Fruit fly (Drosophila melanogaster): Measurements from ENCODE around the gene CG7218.

CG7218 gene

dm6 chr3R:18196991-18197801 lies 33.0 kb upstream of the CG7218 start (continued):
- no peak for TF ChIP-seq al (GFP tag; IDR thresholded peaks at IDR 0.05)
- TF ChIP-seq mam (GFP tag; optimal IDR thresholded peaks at IDR 0.05) = peak; percentile 22
- TF ChIP-seq dmrt99B (tag; optimal IDR thresholded peaks at IDR 0.05) = peak; percentile 74
- no peak for TF ChIP-seq nerfin-2 (GFP tag; IDR thresholded peaks at IDR 0.05; ENCODE audit: partially characterized antibody)
- peak; percentile 26 for TF ChIP-seq CG3407 (GFP tag; optimal IDR thresholded peaks at IDR 0.05)
- no peak for TF ChIP-seq tgo (GFP tag; IDR thresholded peaks at IDR 0.05)
- peak; percentile 3 for TF ChIP-seq pzg (GFP tag; optimal IDR thresholded peaks at IDR 0.05)
- TF ChIP-seq chif (GFP tag; optimal IDR thresholded peaks at IDR 0.05) = peak in 1 of 2 experiments; percentile 36
- TF ChIP-seq CG1832 (GFP tag; optimal IDR thresholded peaks at IDR 0.05) = peak; percentile 65
- peak; percentile 52 for TF ChIP-seq D19A (tag; optimal IDR thresholded peaks at IDR 0.05)
- no peak for TF ChIP-seq peb (GFP tag; IDR thresholded peaks at IDR 0.05)
- TF ChIP-seq C15 (GFP tag; IDR thresholded peaks at IDR 0.05) = no peak

- TF ChIP-seq psq (GFP tag; optimal IDR thresholded peaks at IDR 0.05) (peak; percentile 70), CG13287 (GFP tag; IDR thresholded peaks at IDR 0.05; ENCODE audit: partially characterized antibody) (no peak), Dek (tag; optimal IDR thresholded peaks at IDR 0.05) (peak; percentile 6), HHEX (GFP tag; optimal IDR thresholded peaks at IDR 0.05) (no peak), dpn (GFP tag; optimal IDR thresholded peaks at IDR 0.05) (no peak), caup (GFP tag; optimal IDR thresholded peaks at IDR 0.05; ENCODE audit: severe bottlenecking) (no peak), pros (GFP tag; optimal IDR thresholded peaks at IDR 0.05) (peak; percentile 88), Vsx1 (GFP tag; optimal IDR thresholded peaks at IDR 0.05) (peak; percentile 63), CG4854 (GFP tag; optimal IDR thresholded peaks at IDR 0.05) (no peak), CG17612 (GFP tag; IDR thresholded peaks at IDR 0.05) (no peak), CG1233 (GFP tag; optimal IDR thresholded peaks at IDR 0.05) (no peak)
Observed at dm6 chr3R:18196622-18196990, 32.4 kb upstream of the CG7218 start.

- no peak for TF ChIP-seq CG17328 (GFP tag; IDR thresholded peaks at IDR 0.05)
- TF ChIP-seq Med (GFP tag) = peak; percentile 42
Observed at dm6 chr3R:18195295-18195694, 31.1 kb upstream of the CG7218 start.

- no peak for TF ChIP-seq h (optimal IDR thresholded peaks at IDR 0.05)
- peak; percentile 7; the same call in 1 of the 2 replicates for TF ChIP-seq amos (GFP tag; IDR thresholded peaks at IDR 0.05; ENCODE audit: partially characterized antibody)
- peak; percentile 32 for TF ChIP-seq Med (GFP tag)
- TF ChIP-seq z (GFP tag; IDR thresholded peaks at IDR 0.05) = 0 out of 3 replicates have a peak, but pooled peaks have one; percentile 6
Observed at dm6 chr3R:18191867-18192266, 27.7 kb upstream of the CG7218 start, which contains the start of gene CG14313. Gene CG14313, minus strand, starts transcription at chr3R:18191967.

- TF ChIP-seq CG1647 (GFP tag; optimal IDR thresholded peaks at IDR 0.05) = peak; percentile 62
- TF ChIP-seq sqz (GFP tag; optimal IDR thresholded peaks at IDR 0.05) = no peak
- peak; percentile 18 for TF ChIP-seq repo (GFP tag; optimal IDR thresholded peaks at IDR 0.05)
- TF ChIP-seq CG2129 (GFP tag; IDR thresholded peaks at IDR 0.05; ENCODE audit: partially characterized antibody) = no peak
- peak; percentile 92 for TF ChIP-seq CG10209 (GFP tag; optimal IDR thresholded peaks at IDR 0.05)
- TF ChIP-seq CG3163 (GFP tag; optimal IDR thresholded peaks at IDR 0.05) = peak; percentile 41
- peak; percentile 69 for TF ChIP-seq CG7928 (GFP tag; optimal IDR thresholded peaks at IDR 0.05)
- TF ChIP-seq Jarid2 (GFP tag; optimal IDR thresholded peaks at IDR 0.05) = peak; percentile 48
- TF ChIP-seq Xbp1 (GFP tag; optimal IDR thresholded peaks at IDR 0.05) = peak; percentile 94
- TF ChIP-seq ara (GFP tag; IDR thresholded peaks at IDR 0.05) = peak; percentile 60
- TF ChIP-seq cg (GFP tag; optimal IDR thresholded peaks at IDR 0.05) = no peak
- no peak for TF ChIP-seq usp (GFP tag; optimal IDR thresholded peaks at IDR 0.05)
- no peak for TF ChIP-seq bigmax (GFP tag; optimal IDR thresholded peaks at IDR 0.05)
- peak; percentile 66 to 93 for TF ChIP-seq dpn (GFP tag; optimal IDR thresholded peaks at IDR 0.05)
- peak; percentile 71 for TF ChIP-seq scrt (GFP tag; optimal IDR thresholded peaks at IDR 0.05)
- TF ChIP-seq Side (GFP tag; optimal IDR thresholded peaks at IDR 0.05) = peak; percentile 4
- no peak for TF ChIP-seq nerfin-2 (GFP tag; IDR thresholded peaks at IDR 0.05; ENCODE audit: partially characterized antibody)
Observed at dm6 chr3R:18188702-18189125, 24.5 kb upstream of the CG7218 start, which contains the start of the genes CG12321 and MED17. Gene CG12321, minus strand, starts transcription at chr3R:18188707. Gene MED17, plus strand, starts transcription at chr3R:18189072.

All from whole organism, embryonic.